Worm (Caenorhabditis elegans): ENCODE data around the gene srw-67.

srw-67 gene

DNA sequence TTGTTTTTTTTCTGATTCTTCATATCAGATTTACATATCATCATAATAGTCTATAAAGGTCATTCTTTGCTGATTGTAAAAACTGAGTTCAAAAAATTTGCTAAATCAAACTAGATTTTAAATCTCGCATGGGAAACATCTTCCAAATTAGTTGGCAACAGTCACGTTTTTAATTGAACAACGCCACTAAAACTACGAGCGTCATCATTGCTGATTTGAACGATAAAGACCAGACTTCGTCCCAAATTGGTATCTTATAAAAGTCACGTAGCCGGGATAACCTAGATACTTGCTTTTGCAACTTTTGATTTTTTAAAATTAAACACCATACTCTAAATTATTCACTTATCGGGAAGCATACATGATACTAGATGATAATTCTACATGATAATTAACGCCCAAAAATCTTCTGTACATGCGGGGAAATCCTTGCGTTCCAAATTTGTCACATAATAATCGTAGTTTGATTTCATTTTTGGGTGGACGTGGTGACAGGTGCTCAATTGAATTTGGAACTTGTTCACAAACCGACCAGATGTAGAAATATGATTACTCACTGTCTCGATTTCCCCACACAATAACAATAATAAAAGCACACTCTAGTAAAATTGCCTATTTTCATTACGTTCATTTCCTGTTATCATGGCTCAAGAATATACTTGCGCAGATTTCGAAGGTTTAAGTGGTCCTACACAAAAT, at the start of gene srw-67:
TSS of gene srw-67 (plus strand) at position 643 of the 699 bp plus-strand sequence.
- no peak for TF ChIP-seq unc-62 (GFP tag; optimal IDR thresholded peaks at IDR 0.05)

DNA sequence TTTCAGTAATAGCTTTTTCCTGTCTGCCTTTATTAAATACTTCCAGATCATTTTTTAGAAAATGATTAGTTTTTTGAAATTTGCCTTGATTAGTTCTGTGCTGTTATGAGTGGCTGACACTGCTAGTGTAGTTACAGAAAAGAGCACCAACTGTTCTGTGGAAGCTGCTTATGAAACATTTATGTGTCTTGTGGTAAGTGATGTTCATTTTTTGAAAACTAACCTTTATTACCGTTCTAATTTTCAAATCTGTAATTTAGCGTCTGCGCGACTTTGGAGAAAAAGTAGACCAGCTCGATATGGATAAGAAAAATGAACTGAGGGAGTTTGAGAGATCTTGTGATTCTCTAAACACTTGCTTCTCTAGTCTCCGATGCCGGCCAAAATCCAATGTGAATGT, 47.9 kb upstream of the srw-67 start, which contains the start of gene srj-14:
TSS of gene srj-14 (plus strand) at position 131 of the 400 bp plus-strand sequence.
- no peak for TF ChIP-seq unc-62 (GFP tag; optimal IDR thresholded peaks at IDR 0.05)

DNA sequence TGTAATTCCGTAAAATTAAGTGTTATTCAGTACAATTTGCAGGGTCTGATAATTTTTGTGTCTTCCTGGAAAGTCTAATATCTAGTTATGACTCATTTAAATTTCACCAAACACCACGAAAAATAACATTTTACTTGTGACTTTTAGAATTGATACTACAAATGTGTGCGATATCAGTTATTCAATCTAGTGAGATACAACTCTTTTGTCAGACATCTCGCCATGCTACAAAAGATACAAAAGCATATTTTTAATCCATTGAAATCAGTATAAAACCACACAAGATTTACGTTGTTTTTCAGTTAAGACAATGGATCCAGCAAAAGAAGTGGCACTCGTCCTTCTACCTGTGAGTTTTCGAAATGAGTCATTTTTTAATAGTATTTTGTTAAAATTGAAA, 43.4 kb upstream of the srw-67 start, which contains the start of gene srx-56:
TSS of gene srx-56 (plus strand) at position 301 of the 400 bp plus-strand sequence.
- TF ChIP-seq unc-62 (GFP tag; optimal IDR thresholded peaks at IDR 0.05): no peak

DNA sequence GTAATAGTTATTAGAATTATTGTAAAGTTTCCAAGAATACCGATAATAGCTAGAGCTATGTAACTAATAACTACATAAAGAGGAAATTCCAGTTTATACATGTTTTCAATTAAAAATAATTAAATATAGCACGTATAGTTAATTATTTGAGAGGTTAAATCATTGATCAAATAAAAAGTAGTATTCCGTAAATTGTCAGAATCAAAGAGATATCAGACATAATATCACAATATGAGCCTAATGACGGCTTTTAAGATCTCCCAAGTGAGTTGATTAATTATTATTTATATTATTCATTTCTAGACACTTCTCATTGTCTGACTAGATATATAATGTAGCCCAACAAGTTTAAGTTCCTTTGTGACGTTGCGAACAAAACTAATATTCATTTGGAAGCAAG, 38.1 kb upstream of the srw-67 start, which contains the start of gene srsx-24:
TSS of gene srsx-24 (minus strand) at position 101 of the 400 bp plus-strand sequence.
- no peak for TF ChIP-seq unc-62 (GFP tag; optimal IDR thresholded peaks at IDR 0.05)

DNA sequence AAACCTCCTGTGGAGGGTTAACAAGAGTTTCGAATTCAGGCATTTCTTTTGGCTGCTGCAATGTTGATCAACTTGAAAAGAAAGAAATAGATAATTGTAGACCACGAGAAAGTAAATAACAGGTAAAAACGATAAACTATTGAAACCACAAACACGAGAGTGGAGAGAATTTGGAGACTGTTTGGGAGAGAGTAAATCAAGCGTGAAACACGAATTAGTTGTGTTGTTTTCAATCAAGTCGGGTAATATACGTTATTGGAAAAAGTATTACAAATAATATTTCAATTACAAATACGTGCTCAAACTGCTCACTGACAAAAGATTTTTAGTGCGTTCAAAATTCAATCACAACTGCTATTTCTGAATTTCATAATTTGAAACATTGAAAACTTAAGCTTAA, 36.5 kb upstream of the srw-67 start, which contains the start of gene C03G6.17:
TSS of gene C03G6.17 (minus strand) at position 101 of the 400 bp plus-strand sequence.
- TF ChIP-seq unc-62 (GFP tag; optimal IDR thresholded peaks at IDR 0.05): no peak

DNA sequence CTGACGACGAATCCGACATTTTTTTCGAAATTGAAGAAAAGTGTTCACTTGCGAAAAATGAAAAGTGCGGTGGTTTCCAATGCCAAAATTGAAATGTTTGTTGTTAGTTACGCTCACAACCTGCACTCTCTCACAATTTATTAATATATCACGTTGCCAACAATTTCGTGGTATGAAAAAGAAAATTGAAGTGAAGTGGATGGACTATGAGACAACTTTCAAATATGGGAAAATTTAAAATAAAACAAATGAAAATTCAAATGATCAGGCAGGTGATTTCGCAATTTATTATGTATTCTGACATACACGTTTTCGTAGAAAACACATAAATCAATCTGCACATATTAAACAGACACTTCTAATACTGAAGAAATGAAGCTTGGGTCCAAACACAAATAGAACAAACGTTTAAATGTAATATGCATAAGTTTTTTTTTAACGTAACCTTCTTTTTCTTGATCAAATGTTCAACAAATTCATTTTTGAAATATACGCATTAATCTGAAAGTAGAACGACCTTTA, 31.3 kb upstream of the srw-67 start, which contains the start of gene srp-6:
TSS of gene srp-6 (minus strand) at position 51 of the 522 bp plus-strand sequence.
- no peak for TF ChIP-seq unc-62 (GFP tag; optimal IDR thresholded peaks at IDR 0.05)

DNA sequence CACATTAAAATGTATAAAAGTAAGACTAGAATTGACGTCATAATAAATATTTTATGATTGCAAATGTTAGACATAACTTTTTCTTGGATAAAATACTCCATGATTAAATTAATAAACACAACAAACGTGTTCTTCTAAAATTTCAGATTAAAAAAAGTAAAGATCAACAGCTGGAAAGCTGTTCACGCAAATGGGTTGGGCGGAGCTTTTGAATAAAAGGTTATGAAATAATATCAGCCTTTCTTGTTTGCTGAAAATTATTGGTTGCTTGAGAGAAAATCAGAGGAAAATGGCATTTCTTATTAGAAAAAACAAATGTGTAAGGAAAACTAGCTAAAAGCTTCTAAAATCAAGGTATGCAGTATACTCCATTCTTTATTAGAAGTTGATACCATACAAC, 29.7 kb upstream of the srw-67 start, which contains the start of gene C02H6.3:
TSS of gene C02H6.3 (minus strand) at position 101 of the 400 bp plus-strand sequence.
- TF ChIP-seq unc-62 (GFP tag; optimal IDR thresholded peaks at IDR 0.05): no peak

DNA sequence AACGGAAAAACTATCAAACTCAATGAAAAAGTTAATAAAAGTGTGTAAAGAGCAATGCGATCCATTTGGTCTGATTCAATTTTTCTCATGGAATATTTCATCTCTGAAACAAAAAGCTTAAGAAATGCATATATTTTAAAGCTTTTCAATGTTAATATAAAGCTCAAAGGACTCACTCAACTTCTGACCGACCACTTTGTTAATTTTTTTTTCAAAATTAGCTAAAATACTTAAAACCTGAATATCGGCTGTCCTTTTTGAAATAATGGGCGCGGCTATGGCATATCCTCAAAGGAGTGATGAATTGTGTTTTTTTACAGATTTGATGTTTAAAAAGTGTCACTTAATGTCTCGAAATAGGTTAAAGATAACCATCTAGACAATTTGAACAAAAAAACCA, 27.7 kb upstream of the srw-67 start, which contains the start of gene C02H6.1:
TSS of gene C02H6.1 (minus strand) at position 101 of the 400 bp plus-strand sequence.
- TF ChIP-seq unc-62 (GFP tag; optimal IDR thresholded peaks at IDR 0.05): no peak

DNA sequence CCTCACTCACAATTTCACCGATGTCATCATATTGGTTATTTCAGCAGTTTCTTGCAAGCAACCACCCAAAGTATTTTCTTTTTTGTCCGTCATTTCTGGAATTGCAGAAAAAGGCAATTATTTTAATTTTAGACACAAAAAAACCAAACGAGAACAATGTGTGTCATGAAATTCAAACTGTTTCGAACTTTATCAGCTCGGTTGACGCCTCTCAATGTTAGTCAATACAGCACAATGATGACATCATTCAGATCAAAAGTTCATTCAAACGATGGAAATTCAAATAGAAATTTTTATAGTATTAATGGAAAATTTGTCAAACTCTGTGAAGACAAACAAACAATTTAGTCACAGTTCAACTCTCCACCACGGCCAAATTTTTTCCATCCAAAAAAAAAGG, 25.5 kb upstream of the srw-67 start, which contains the start of gene fbxa-105:
TSS of gene fbxa-105 (minus strand) at position 97 of the 400 bp plus-strand sequence.
- no peak for TF ChIP-seq unc-62 (GFP tag; optimal IDR thresholded peaks at IDR 0.05)

DNA sequence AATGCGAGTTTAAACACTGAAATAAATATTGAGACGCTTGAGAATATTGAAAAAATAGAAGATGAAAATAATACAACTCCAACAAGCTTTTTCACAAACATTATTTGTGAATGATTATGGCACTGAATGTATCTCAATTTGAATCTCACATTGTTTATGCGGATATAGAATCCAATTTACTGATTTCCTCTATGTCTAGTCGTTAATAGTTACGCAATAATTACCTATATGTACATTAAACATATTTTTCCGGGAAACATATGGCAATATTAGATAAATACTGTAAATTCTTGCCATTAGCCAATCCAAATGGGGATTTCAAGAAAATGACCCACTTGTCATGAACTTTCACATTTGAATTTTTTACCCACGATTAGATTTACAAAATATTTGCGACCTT, 22.1 kb upstream of the srw-67 start, which contains the start of gene srx-9:
TSS of gene srx-9 (minus strand) at position 101 of the 400 bp plus-strand sequence.
- no peak for TF ChIP-seq unc-62 (GFP tag; optimal IDR thresholded peaks at IDR 0.05)

DNA sequence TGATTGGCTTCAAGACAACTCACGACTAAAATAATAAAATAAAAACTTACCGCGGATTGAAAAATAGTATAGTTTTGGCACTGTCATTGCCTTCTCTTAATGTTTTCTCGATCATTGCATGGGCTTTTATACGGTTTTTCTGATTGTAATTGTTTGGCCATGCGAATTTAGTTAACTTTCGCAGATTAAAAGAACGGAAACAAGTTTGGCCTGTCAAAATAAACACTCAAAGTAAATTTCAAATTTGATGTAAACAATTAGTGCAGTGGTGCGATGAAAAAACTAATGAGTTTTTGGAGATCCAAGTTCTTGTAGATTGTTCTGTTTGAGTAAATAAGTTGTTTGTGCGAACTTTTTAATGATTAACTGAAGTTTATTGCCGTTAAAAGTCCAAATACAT, 18.3 kb upstream of the srw-67 start, which contains the start of gene gst-41:
TSS of gene gst-41 (minus strand) at position 101 of the 400 bp plus-strand sequence.
- no peak for TF ChIP-seq unc-62 (GFP tag; optimal IDR thresholded peaks at IDR 0.05)

DNA sequence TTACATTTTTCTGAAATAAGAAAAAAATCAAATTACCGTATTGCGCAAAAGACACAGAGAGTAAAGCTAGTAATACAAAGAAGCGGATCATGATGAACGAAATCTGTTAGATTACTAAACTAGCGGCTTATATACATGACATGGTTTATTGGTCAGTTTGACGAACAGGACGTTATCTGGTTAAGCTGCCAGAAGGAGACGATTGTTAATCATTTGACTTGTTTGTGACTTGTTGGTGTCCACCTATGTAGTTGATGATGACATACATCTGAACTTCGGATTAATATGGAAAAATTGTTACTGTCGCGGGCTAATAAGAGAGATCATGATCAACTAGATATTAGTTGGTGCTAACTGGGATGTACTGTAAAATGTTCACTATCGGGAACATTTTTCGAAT, 17.4 kb upstream of the srw-67 start, which contains the start of gene cnc-9:
TSS of gene cnc-9 (minus strand) at position 101 of the 400 bp plus-strand sequence.
- no peak for TF ChIP-seq unc-62 (GFP tag; optimal IDR thresholded peaks at IDR 0.05)

DNA sequence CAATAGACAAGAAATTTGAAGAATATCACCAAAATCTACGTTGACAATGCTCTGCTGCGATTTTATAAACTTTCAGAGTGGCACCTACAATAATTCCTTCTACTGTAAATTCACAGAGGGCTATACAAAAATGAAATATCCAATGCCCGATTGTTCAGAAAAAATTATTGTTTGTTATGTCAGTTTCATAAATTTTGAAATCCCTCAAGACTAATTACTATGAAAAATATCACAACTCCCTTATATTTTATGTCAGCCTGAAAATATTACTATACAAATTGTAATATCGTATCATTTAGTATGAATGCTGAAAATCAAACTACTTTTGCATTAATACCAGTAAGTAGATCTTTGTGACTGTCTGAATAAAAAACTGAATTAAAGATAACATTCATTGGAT, 16.9 kb upstream of the srw-67 start, which contains the start of gene srx-60:
TSS of gene srx-60 (plus strand) at position 301 of the 400 bp plus-strand sequence.
- TF ChIP-seq unc-62 (GFP tag; optimal IDR thresholded peaks at IDR 0.05): no peak

DNA sequence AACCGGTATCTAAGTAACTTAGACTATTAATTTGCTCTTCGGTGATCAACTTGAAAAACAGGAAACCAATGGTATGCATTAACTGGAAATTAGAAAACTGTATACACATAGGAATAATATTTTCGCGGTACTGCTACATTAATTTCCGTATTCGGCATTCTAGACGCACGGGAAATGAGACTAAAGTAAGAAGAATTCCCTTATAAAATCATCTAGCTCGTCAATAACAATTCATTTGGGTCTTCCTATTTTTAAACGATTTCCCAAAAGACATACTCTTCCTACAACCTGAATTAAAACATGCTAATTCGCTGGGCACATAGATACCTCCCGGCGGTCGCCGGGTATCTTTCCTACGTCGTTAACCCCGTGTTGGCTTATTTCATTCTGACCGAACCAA, 15.1 kb upstream of the srw-67 start, which contains the start of gene srj-13:
TSS of gene srj-13 (plus strand) at position 301 of the 400 bp plus-strand sequence.
- TF ChIP-seq unc-62 (GFP tag; optimal IDR thresholded peaks at IDR 0.05): no peak

DNA sequence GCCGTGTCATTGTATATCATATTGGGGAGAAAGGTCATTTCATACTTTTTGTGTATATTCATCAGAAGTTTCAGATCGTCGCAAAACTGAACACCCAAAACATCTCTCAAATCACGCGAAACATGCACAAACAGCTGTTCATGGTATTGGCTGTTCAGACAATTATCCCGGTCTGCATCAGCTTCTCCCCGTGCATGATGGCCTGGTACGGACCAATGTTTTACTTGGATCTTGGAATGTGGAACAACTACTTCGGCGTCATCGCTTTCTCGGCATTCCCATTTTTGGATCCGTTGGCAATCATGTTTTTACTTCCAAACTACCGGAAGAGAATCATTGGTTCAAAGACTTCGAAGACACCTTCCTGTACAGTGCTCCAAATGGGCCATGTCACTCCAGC, 14.0 kb upstream of the srw-67 start:
- TF ChIP-seq unc-62 (GFP tag; optimal IDR thresholded peaks at IDR 0.05): no peak

DNA sequence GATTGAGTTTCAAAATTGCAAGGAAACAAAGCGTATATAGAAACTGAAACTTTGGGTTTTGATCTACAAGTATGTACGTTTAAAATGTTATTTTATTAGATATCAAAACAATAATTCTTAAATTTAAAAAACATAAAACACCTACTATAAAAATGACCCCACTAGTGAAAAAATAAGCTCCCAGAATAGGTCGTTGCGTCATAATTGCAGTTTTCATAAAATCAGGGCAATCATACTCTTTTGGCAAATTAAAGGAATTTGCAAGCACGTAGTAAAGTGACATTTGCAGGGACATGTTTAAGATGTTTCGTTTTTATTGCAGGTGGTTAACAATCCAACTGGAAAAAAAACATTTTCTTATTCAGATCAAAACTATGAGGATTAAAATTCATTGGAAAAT, 8.9 kb upstream of the srw-67 start, which contains the start of gene srt-6:
TSS of gene srt-6 (minus strand) at position 295 of the 400 bp plus-strand sequence.
- no peak for TF ChIP-seq unc-62 (GFP tag; optimal IDR thresholded peaks at IDR 0.05)
